Worm (Caenorhabditis elegans) whole organism, late embryonic: ENCODE measurements around the gene C03H5.9.

Experiments
- Y22D7AL.16 ChIP-seq: sonication (generic microtip); optimal IDR thresholded peaks from 2 replicates; lab custom pipeline; 2016; ENCODE audit warnings: missing genetic modification characterization, missing compliant biosample characterization
- ama-1 ChIP-seq: fragments of 150-350 bp; optimal IDR thresholded peaks from 2 replicates; lab custom pipeline; 2014
- ceh-14 ChIP-seq: sonication (generic microtip); optimal IDR thresholded peaks from 2 replicates; lab custom pipeline; 2016; ENCODE audit warnings: missing genotype, missing genetic modification characterization, missing compliant biosample characterization
- ceh-9 ChIP-seq: sonication (generic microtip); optimal IDR thresholded peaks from 2 replicates; lab custom pipeline; 2016; ENCODE audit warnings: mild to moderate bottlenecking, missing genetic modification characterization, inconsistent platforms, missing compliant biosample characterization
- dmd-4 ChIP-seq: sonication (generic microtip); optimal IDR thresholded peaks from 2 replicates; lab custom pipeline; 2016; ENCODE audit warnings: borderline replicate concordance, missing genetic modification characterization, missing compliant biosample characterization
- hlh-6 ChIP-seq: sonication (generic microtip); optimal IDR thresholded peaks from 2 replicates; lab custom pipeline; 2016; ENCODE audit warnings: missing genotype, missing genetic modification characterization, missing compliant biosample characterization
- pax-1 ChIP-seq: fragments of 150-350 bp; optimal IDR thresholded peaks from 2 replicates; lab custom pipeline; 2014; ENCODE audit warnings: missing biosample characterization, missing genetic modification characterization
- rnt-1 ChIP-seq: sonication (generic microtip); optimal IDR thresholded peaks from 2 replicates; lab custom pipeline; 2016; ENCODE audit warnings: missing genetic modification characterization, missing compliant biosample characterization

DNA sequence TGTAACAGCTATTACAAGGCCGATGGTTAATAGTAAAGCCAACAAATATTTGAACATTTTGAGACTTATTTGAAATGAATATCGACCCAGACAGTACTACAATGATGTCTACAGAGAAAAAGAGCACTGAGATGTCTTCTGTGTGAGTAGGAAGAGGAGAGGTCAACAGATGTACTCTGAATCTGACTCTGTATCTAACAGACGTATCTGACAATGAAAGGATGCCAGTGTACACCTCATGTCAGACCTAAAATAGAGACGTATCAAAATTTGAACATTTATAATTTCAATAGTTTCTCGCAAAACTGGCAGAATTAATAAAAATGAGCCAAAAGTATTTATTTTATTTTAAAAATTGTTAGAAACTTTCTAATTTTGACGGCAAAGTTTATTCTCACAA, 44.6 kb downstream of the C03H5.9 start, which contains the start of gene C24H12.8:
- TF ChIP-seq rnt-1 (tag; lab: Kevin White, UChicago) (no peak), ceh-9 (tag; lab: Kevin White, UChicago) (no peak), dmd-4 (tag; lab: Kevin White, UChicago) (no peak), Y22D7AL.16 (no peak), ama-1 (no peak), pax-1 (tag; lab: Kevin White, UChicago) (no peak), hlh-6 (no peak), ceh-14 (tag; lab: Kevin White, UChicago) (no peak)
